Worm (Caenorhabditis elegans) whole organism, L2 larva: ENCODE measurements around the gene cka-1.

Source experiments
- F13H6.1 ChIP-seq: sonication (generic microtip); optimal IDR thresholded peaks from 2 replicates; lab custom pipeline; 2016; ENCODE audit warnings: missing genetic modification characterization, missing compliant biosample characterization
- aly-2 ChIP-seq: fragments of 150-350 bp; optimal IDR thresholded peaks from 2 replicates; lab custom pipeline; 2014; ENCODE audit warnings: missing biosample characterization, missing genetic modification characterization
- ama-1 ChIP-seq: fragments of 150-350 bp; optimal IDR thresholded peaks from 2 replicates; lab custom pipeline; 2018; ENCODE audit warnings: inconsistent platforms
- ceh-16 ChIP-seq: fragments of 150-350 bp; optimal IDR thresholded peaks from 2 replicates; lab custom pipeline; 2014; ENCODE audit warnings: missing biosample characterization, missing genetic modification characterization
- elt-1 ChIP-seq: fragments of 150-350 bp; optimal IDR thresholded peaks from 2 replicates; lab custom pipeline; 2014; ENCODE audit warnings: missing biosample characterization, missing genetic modification characterization
- elt-3 ChIP-seq: sonication (generic microtip); optimal IDR thresholded peaks from 2 replicates; lab custom pipeline; 2017; ENCODE audit warnings: missing biosample characterization, missing genetic modification characterization
- fos-1 ChIP-seq: fragments of 150-350 bp; optimal IDR thresholded peaks from 2 replicates; lab custom pipeline; 2014; ENCODE audit warnings: missing biosample characterization, missing genetic modification characterization
- nhr-12 ChIP-seq: fragments of 150-350 bp; optimal IDR thresholded peaks from 2 replicates; lab custom pipeline; 2014; ENCODE audit warnings: missing biosample characterization, missing genetic modification characterization
- nhr-23 ChIP-seq: fragments of 150-350 bp; optimal IDR thresholded peaks from 2 replicates; lab custom pipeline; 2014; ENCODE audit warnings: missing biosample characterization, missing genetic modification reagents, missing genetic modification characterization
- nhr-237 ChIP-seq: fragments of 150-350 bp; optimal IDR thresholded peaks from 2 replicates; lab custom pipeline; 2014; ENCODE audit warnings: missing biosample characterization, missing genetic modification characterization
- peb-1 ChIP-seq: fragments of 150-350 bp; optimal IDR thresholded peaks from 2 replicates; lab custom pipeline; 2014; ENCODE audit warnings: missing biosample characterization, missing genetic modification characterization
- unc-39 ChIP-seq: fragments of 150-350 bp; optimal IDR thresholded peaks from 2 replicates; lab custom pipeline; 2014; ENCODE audit warnings: missing biosample characterization, missing genetic modification characterization
- zag-1 ChIP-seq: fragments of 150-350 bp; optimal IDR thresholded peaks from 2 replicates; lab custom pipeline; 2014; ENCODE audit warnings: missing biosample characterization, missing genetic modification characterization
- ztf-11 ChIP-seq: sonication (generic microtip); optimal IDR thresholded peaks from 2 replicates; lab custom pipeline; 2017; ENCODE audit warnings: missing biosample characterization, missing genetic modification characterization

DNA sequence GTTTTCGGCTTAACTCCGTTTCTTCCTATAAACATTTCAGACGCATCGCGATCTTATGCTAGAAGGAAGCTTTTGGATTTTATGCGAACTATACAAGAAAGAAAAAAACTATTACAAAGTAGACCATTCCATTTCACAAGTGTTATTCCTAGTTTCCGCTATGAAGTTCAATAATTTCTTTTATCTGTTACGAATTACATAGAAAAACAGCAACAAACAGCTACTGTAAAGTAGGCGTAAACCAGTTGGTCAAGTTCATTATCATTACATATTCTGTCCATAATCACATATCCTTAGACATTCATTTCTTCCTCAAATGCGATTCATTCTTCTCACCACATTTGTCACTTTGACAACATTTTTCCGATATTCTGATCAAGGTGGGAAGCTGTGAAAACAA lies 773 bp upstream of the cka-1 start, which contains the start of gene C28D4.10:
- no peak for TF ChIP-seq elt-1
- TF ChIP-seq fos-1 (tag; lab: Kevin White, UChicago) = no peak
- no peak for TF ChIP-seq elt-3 (tag; lab: Kevin White, UChicago)
- TF ChIP-seq aly-2 (tag; lab: Kevin White, UChicago) = no peak
- TF ChIP-seq zag-1 (tag; lab: Kevin White, UChicago) = no peak
- TF ChIP-seq ztf-11 (tag; lab: Kevin White, UChicago) = no peak
- TF ChIP-seq unc-39 (tag; lab: Kevin White, UChicago) = no peak
- no peak for TF ChIP-seq nhr-23 (tag; lab: Kevin White, UChicago)
- TF ChIP-seq F13H6.1 (tag; lab: Kevin White, UChicago) = no peak
- TF ChIP-seq peb-1 (tag; lab: Kevin White, UChicago) = no peak
- TF ChIP-seq ama-1 (lab: Kevin White, UChicago) = no peak
- TF ChIP-seq nhr-237 (tag; lab: Kevin White, UChicago) = no peak
- TF ChIP-seq nhr-12 (tag; lab: Kevin White, UChicago) = no peak
- no peak for TF ChIP-seq ceh-16
